Fruit fly (Drosophila melanogaster) whole organism, embryonic: ENCODE results near the gene CG17549.

Experiments
- B-H1 ChIP-seq: fragments of 200-800 bp; sonication (Bioruptor generic); IDR thresholded peaks from 3 replicates; pipeline ENCODE4 v1.3.6; 2022; ENCODE audit warnings: missing biosample characterization, missing genetic modification characterization
- Bteb2 ChIP-seq: fragments of 200-800 bp; sonication (Bioruptor generic); optimal IDR thresholded peaks from 2 replicates; lab custom pipeline; 2016; ENCODE audit warnings: missing biosample characterization, missing genetic modification characterization
- CG10274 ChIP-seq: fragments of 200-800 bp; sonication (Bioruptor generic); optimal IDR thresholded peaks from 3 replicates; lab custom pipeline; 2017; ENCODE audit warnings: missing biosample characterization, mild to moderate bottlenecking, missing genetic modification characterization
- CG11093 ChIP-seq: fragments of 200-800 bp; sonication (Bioruptor generic); IDR thresholded peaks from 3 replicates; pipeline ENCODE4 v1.3.6; 2022; ENCODE audit warnings: missing biosample characterization, missing genetic modification characterization
- CG11456 ChIP-seq: fragments of 200-800 bp; sonication (Bioruptor generic); IDR thresholded peaks from 3 replicates; pipeline ENCODE4 v1.3.6; 2022; ENCODE audit warnings: missing biosample characterization, missing genetic modification characterization
- CG12236 ChIP-seq: fragments of 200-800 bp; sonication (Bioruptor generic); optimal IDR thresholded peaks from 2 replicates; lab custom pipeline; 2016; ENCODE audit warnings: missing biosample characterization, missing genetic modification characterization
- CG12659 ChIP-seq: fragments of 200-800 bp; sonication (Bioruptor generic); optimal IDR thresholded peaks from 3 replicates; lab custom pipeline; 2017; ENCODE audit warnings: mild to moderate bottlenecking, missing biosample characterization, missing genetic modification reagents, missing genetic modification characterization
- CG12769 ChIP-seq: fragments of 200-800 bp; sonication (Bioruptor generic); optimal IDR thresholded peaks from 2 replicates; lab custom pipeline; 2019; ENCODE audit warnings: missing biosample characterization, mild to moderate bottlenecking, missing genetic modification characterization, moderate library complexity
- CG13123 ChIP-seq: fragments of 200-800 bp; sonication (Bioruptor generic); optimal IDR thresholded peaks from 2 replicates; lab custom pipeline; 2016; ENCODE audit warnings: missing biosample characterization, missing genetic modification characterization
- CG13624 ChIP-seq: fragments of 200-800 bp; sonication (Bioruptor generic); optimal IDR thresholded peaks from 2 replicates; lab custom pipeline; 2016; ENCODE audit warnings: missing biosample characterization, missing genetic modification characterization
- CG14965 ChIP-seq: fragments of 200-800 bp; sonication (Bioruptor generic); optimal IDR thresholded peaks from 2 replicates; lab custom pipeline; 2016; ENCODE audit warnings: missing biosample characterization, missing genetic modification characterization, borderline replicate concordance
- CG17328 ChIP-seq: fragments of 200-800 bp; sonication (Bioruptor generic); IDR thresholded peaks from 2 replicates; pipeline ENCODE4 v1.3.6; 2022; ENCODE audit warnings: missing biosample characterization, missing genetic modification characterization
- CG18764 ChIP-seq: fragments of 200-800 bp; sonication (Bioruptor generic); optimal IDR thresholded peaks from 3 replicates; lab custom pipeline; 2016; ENCODE audit warnings: missing biosample characterization, missing genetic modification characterization
- CG2889 ChIP-seq: fragments of 200-800 bp; sonication (Bioruptor generic); IDR thresholded peaks from 3 replicates; pipeline ENCODE4 v1.3.6; 2022; ENCODE audit warnings: missing biosample characterization, missing genetic modification characterization
- CG3726 ChIP-seq: fragments of 200-800 bp; sonication (Bioruptor generic); IDR thresholded peaks from 3 replicates; pipeline ENCODE4, ENCODE4 v1.3.6; 2022; ENCODE audit warnings: missing biosample characterization, missing genetic modification characterization
- CG5245 ChIP-seq: fragments of 200-800 bp; sonication (Bioruptor generic); optimal IDR thresholded peaks from 3 replicates; lab custom pipeline; 2016; ENCODE audit warnings: missing biosample characterization, missing genetic modification characterization
- CG6813 ChIP-seq: fragments of 200-800 bp; sonication (Bioruptor generic); optimal IDR thresholded peaks from 2 replicates; lab custom pipeline; 2017; ENCODE audit warnings: missing biosample characterization, missing genetic modification characterization, mild to moderate bottlenecking, moderate library complexity, missing genetic modification reagents
- CG6854 ChIP-seq: fragments of 200-800 bp; sonication (Bioruptor generic); optimal IDR thresholded peaks from 3 replicates; lab custom pipeline; 2017; ENCODE audit warnings: missing biosample characterization, mild to moderate bottlenecking, missing genetic modification characterization
- CG7372 ChIP-seq: fragments of 200-800 bp; sonication (Bioruptor generic); IDR thresholded peaks from 2 replicates; pipeline ENCODE4 v1.3.6; 2022; ENCODE audit warnings: missing biosample characterization, missing genetic modification characterization
- CG7839 ChIP-seq: fragments of 200-800 bp; sonication (Bioruptor generic); optimal IDR thresholded peaks from 3 replicates; lab custom pipeline; 2018; ENCODE audit warnings: missing biosample characterization, mild to moderate bottlenecking, missing genetic modification characterization, moderate library complexity
- CG7963 ChIP-seq: fragments of 200-800 bp; sonication (Bioruptor generic); IDR thresholded peaks from 3 replicates; pipeline ENCODE4 v1.3.6; 2022; ENCODE audit warnings: missing biosample characterization, missing genetic modification characterization; ENCODE audit not compliant: partially characterized antibody
- D ChIP-seq, 2 experiments: fragments of 200-800 bp in 1 of 2; fragments of >200 bp in 1 of 2; sonication (Bioruptor generic) in 1 of 2; optimal IDR thresholded peaks; 2 replicates in 1 of 2; 3 replicates in 1 of 2; lab custom pipeline; 2017; ENCODE audit warnings: mild to moderate bottlenecking in 1 of 2, missing biosample characterization in 1 of 2, missing genetic modification characterization in 1 of 2, missing genetic modification reagents in 1 of 2
- Dad ChIP-seq: fragments of 200-800 bp; sonication (Bioruptor generic); optimal IDR thresholded peaks from 3 replicates; lab custom pipeline; 2016; ENCODE audit warnings: missing biosample characterization, missing genetic modification characterization
- Dp ChIP-seq: fragments of 200-800 bp; sonication (Bioruptor generic); optimal IDR thresholded peaks from 2 replicates; lab custom pipeline; 2018; ENCODE audit warnings: missing biosample characterization, mild to moderate bottlenecking, missing genetic modification characterization, moderate library complexity
- Fer1 ChIP-seq: fragments of 200-800 bp; sonication (Bioruptor generic); optimal IDR thresholded peaks from 2 replicates; lab custom pipeline; 2017; ENCODE audit warnings: missing biosample characterization, mild to moderate bottlenecking, missing genetic modification characterization
- Hr78 ChIP-seq, 2 experiments: fragments of 200-800 bp in 1 of 2; fragments of >200 bp in 1 of 2; sonication (Bioruptor generic) in 1 of 2; optimal IDR thresholded peaks; 2 replicates each; lab custom pipeline; 2017 to 2019; ENCODE audit warnings: missing biosample characterization in 2 of 2, missing genetic modification characterization in 2 of 2, mild to moderate bottlenecking in 1 of 2, moderate library complexity in 1 of 2
- Meics ChIP-seq: fragments of 200-800 bp; sonication (Bioruptor generic); optimal IDR thresholded peaks from 2 replicates; lab custom pipeline; 2017; ENCODE audit warnings: missing biosample characterization, mild to moderate bottlenecking, missing genetic modification characterization
- Mes4 ChIP-seq: fragments of 200-800 bp; sonication (Bioruptor generic); optimal IDR thresholded peaks from 2 replicates; lab custom pipeline; 2016; ENCODE audit warnings: missing biosample characterization, missing genetic modification characterization
- Pdp1 ChIP-seq, 2 experiments: fragments of 200-800 bp; sonication (Bioruptor generic); optimal IDR thresholded peaks; 3 replicates each; lab custom pipeline; 2016; ENCODE audit warnings: missing biosample characterization in 2 of 2, missing genetic modification characterization in 2 of 2, mild to moderate bottlenecking in 1 of 2, moderate library complexity in 1 of 2
- Sin3A ChIP-seq: fragments of >200 bp; optimal IDR thresholded peaks from 2 replicates; lab custom pipeline; 2018
- Xrp1 ChIP-seq: fragments of 200-800 bp; sonication (Bioruptor generic); IDR thresholded peaks from 2 replicates; pipeline ENCODE4 v1.3.6; 2022; ENCODE audit warnings: missing biosample characterization, missing genetic modification characterization
- ash1 ChIP-seq: fragments of 200-800 bp; sonication (Bioruptor generic); optimal IDR thresholded peaks from 2 replicates; lab custom pipeline; 2018; ENCODE audit warnings: missing biosample characterization, mild to moderate bottlenecking, missing genetic modification characterization
- bcd ChIP-seq: fragments of 200-800 bp; sonication (Bioruptor generic); optimal IDR thresholded peaks from 2 replicates; lab custom pipeline; 2017; ENCODE audit warnings: missing biosample characterization, mild to moderate bottlenecking, missing genetic modification characterization
- cad ChIP-seq: fragments of >200 bp; optimal IDR thresholded peaks from 2 replicates; lab custom pipeline; 2017; ENCODE audit warnings: missing biosample characterization, missing genetic modification characterization
- chn ChIP-seq: fragments of 200-800 bp; sonication (Bioruptor generic); optimal IDR thresholded peaks from 2 replicates; lab custom pipeline; 2016; ENCODE audit warnings: missing biosample characterization, missing genetic modification characterization
- dm ChIP-seq: fragments of 200-800 bp; sonication (Bioruptor generic); optimal IDR thresholded peaks from 3 replicates; lab custom pipeline; 2016; ENCODE audit warnings: missing biosample characterization, missing genetic modification characterization
- exex ChIP-seq: fragments of 200-800 bp; sonication (Bioruptor generic); optimal IDR thresholded peaks from 4 replicates; lab custom pipeline; 2018; ENCODE audit warnings: missing biosample characterization, mild to moderate bottlenecking, missing genetic modification characterization, moderate library complexity
- gro ChIP-seq: fragments of 200-800 bp; sonication (Bioruptor generic); optimal IDR thresholded peaks from 2 replicates; lab custom pipeline; 2016; ENCODE audit warnings: missing biosample characterization, missing genetic modification characterization
- hkb ChIP-seq, 2 experiments: fragments of 200-800 bp in 1 of 2; fragments of >200 bp in 1 of 2; sonication (Bioruptor generic) in 1 of 2; IDR thresholded peaks in 1 of 2; optimal IDR thresholded peaks in 1 of 2; 2 replicates each; pipeline versions ENCODE4 v1.3.6 to Lab custom; 2017 to 2022; ENCODE audit warnings: missing biosample characterization in 1 of 2, missing genetic modification characterization in 1 of 2
- hth ChIP-seq: fragments of >200 bp; optimal IDR thresholded peaks from 2 replicates; lab custom pipeline; 2017; ENCODE audit warnings: inconsistent platforms
- inv ChIP-seq: fragments of 200-800 bp; sonication (Bioruptor generic); IDR thresholded peaks from 2 replicates; pipeline ENCODE4 v1.3.6; 2022; ENCODE audit warnings: missing biosample characterization, missing genetic modification characterization; ENCODE audit not compliant: partially characterized antibody
- lab ChIP-seq: fragments of 200-800 bp; sonication (Bioruptor generic); optimal IDR thresholded peaks from 3 replicates; lab custom pipeline; 2017; ENCODE audit warnings: missing biosample characterization, missing genetic modification characterization, mild to moderate bottlenecking, moderate library complexity, missing genetic modification reagents
- mirr ChIP-seq: fragments of 200-800 bp; sonication (Bioruptor generic); optimal IDR thresholded peaks from 3 replicates; lab custom pipeline; 2018; ENCODE audit warnings: missing biosample characterization, mild to moderate bottlenecking, missing genetic modification characterization
- psq ChIP-seq: fragments of 200-800 bp; sonication (Bioruptor generic); optimal IDR thresholded peaks from 2 replicates; lab custom pipeline; 2017; ENCODE audit warnings: missing biosample characterization, missing genetic modification characterization
- schlank ChIP-seq: fragments of 200-800 bp; sonication (Bioruptor generic); optimal IDR thresholded peaks from 2 replicates; lab custom pipeline; 2018; ENCODE audit warnings: missing biosample characterization, mild to moderate bottlenecking, missing genetic modification characterization
- scrt ChIP-seq: fragments of 200-800 bp; sonication (Bioruptor generic); optimal IDR thresholded peaks from 2 replicates; lab custom pipeline; 2018; ENCODE audit warnings: missing biosample characterization, mild to moderate bottlenecking, missing genetic modification characterization, moderate library complexity
- sd ChIP-seq: fragments of 200-800 bp; sonication (Bioruptor generic); optimal IDR thresholded peaks from 3 replicates; lab custom pipeline; 2018; ENCODE audit warnings: missing biosample characterization, mild to moderate bottlenecking, missing genetic modification characterization, moderate library complexity
- sima ChIP-seq: fragments of 200-800 bp; sonication (Bioruptor generic); optimal IDR thresholded peaks from 2 replicates; lab custom pipeline; 2016; ENCODE audit warnings: missing biosample characterization, missing genetic modification characterization
- so ChIP-seq: fragments of 200-800 bp; sonication (Bioruptor generic); IDR thresholded peaks from 3 replicates; pipeline ENCODE4 v1.3.6; 2022; ENCODE audit warnings: missing biosample characterization, missing genetic modification characterization
- tx ChIP-seq: fragments of 200-800 bp; sonication (Bioruptor generic); optimal IDR thresholded peaks from 2 replicates; lab custom pipeline; 2016; ENCODE audit warnings: missing biosample characterization, missing genetic modification characterization
- vnd ChIP-seq: fragments of 200-800 bp; sonication (Bioruptor generic); IDR thresholded peaks from 3 replicates; pipeline ENCODE4 v1.3.6; 2022; ENCODE audit warnings: missing biosample characterization, missing genetic modification characterization; ENCODE audit not compliant: partially characterized antibody

The CG17549 gene

DNA sequence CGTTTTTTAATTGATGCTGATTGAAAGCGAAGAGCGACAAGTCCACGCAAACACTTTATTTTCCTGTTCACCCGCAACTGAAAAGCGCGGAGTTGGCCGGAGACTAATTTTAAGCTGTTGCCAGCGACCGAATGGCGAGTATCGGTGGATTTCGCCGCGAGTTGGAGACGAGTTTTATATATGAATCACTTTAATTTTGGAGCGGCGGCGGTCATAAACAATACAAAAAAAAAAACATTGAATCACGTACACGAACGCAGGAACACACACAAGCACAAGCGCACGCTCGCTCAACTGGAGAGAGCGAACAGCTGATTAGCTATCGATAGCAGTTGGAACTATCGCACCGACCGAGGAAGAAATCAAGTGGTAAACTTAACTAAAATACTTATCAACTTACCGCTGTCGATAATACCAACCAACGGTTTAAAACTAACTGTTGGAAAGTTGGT lies 36.5 kb upstream of the CG17549 start, which contains the start of gene Pax (continued):
- TF ChIP-seq gro (GFP tag; lab: Kevin White, UChicago) (no peak), CG7963 (peak; percentile 90), CG7372 (GFP tag; lab: Robert Waterston, UW) (no peak), psq (GFP tag; lab: Kevin White, UChicago) (no peak), CG6854 (GFP tag; lab: Kevin White, UChicago) (no peak), schlank (tag; lab: Kevin White, UChicago) (no peak), Fer1 (GFP tag; lab: Kevin White, UChicago) (no peak), CG3726 (GFP tag; lab: Robert Waterston, UW) (no peak), CG10274 (GFP tag; lab: Kevin White, UChicago) (no peak), B-H1 (GFP tag; lab: Robert Waterston, UW) (no peak), sd (peak; percentile 46), so (no peak), Meics (no peak), Mes4 (GFP tag; lab: Kevin White, UChicago) (no peak), CG12659 (peak; percentile 60), CG12769 (no peak), CG6813 (GFP tag; lab: Kevin White, UChicago) (no peak), Pdp1 (GFP tag; optimal IDR thresholded peaks at IDR 0.05; lab: Kevin White, UChicago) (no peak), Xrp1 (no peak), tx (GFP tag; lab: Kevin White, UChicago) (no peak), ash1 (GFP tag; lab: Kevin White, UChicago) (no peak), dm (GFP tag; lab: Kevin White, UChicago) (no peak), scrt (no peak), CG7839 (tag; lab: Kevin White, UChicago) (no peak), Sin3A (peak; percentile 34), CG14965 (GFP tag; lab: Kevin White, UChicago) (no peak), bcd (GFP tag; lab: Kevin White, UChicago) (no peak), Dp (GFP tag; lab: Kevin White, UChicago) (peak; percentile 67), CG17328 (GFP tag; lab: Robert Waterston, UW) (no peak), D (optimal IDR thresholded peaks at IDR 0.05; lab: Kevin White, UChicago) (no peak), D (GFP tag; optimal IDR thresholded peaks at IDR 0.05; lab: Kevin White, UChicago) (no peak), exex (tag; lab: Kevin White, UChicago) (no peak), chn (GFP tag; lab: Kevin White, UChicago) (no peak), inv (GFP tag; lab: Robert Waterston, UW) (peak; percentile 93), CG13123 (GFP tag; lab: Kevin White, UChicago) (no peak), mirr (GFP tag; lab: Kevin White, UChicago) (no peak), cad (GFP tag; lab: Kevin White, UChicago) (no peak), vnd (peak; percentile 86), Hr78 (GFP tag; optimal IDR thresholded peaks at IDR 0.05; lab: Kevin White, UChicago) (no peak), Bteb2 (GFP tag; lab: Kevin White, UChicago) (no peak), CG5245 (GFP tag; lab: Kevin White, UChicago) (no peak), CG18764 (GFP tag; lab: Kevin White, UChicago) (no peak), lab (GFP tag; lab: Kevin White, UChicago) (no peak), CG13624 (GFP tag; lab: Kevin White, UChicago) (no peak), sima (GFP tag; lab: Kevin White, UChicago) (no peak), CG11093 (GFP tag; lab: Robert Waterston, UW) (no peak), CG2889 (GFP tag; lab: Robert Waterston, UW) (no peak), CG12236 (no peak), CG11456 (GFP tag; lab: Robert Waterston, UW) (no peak), Dad (GFP tag; lab: Kevin White, UChicago) (no peak), hth (lab: Kevin White, UChicago) (no peak), hkb (optimal IDR thresholded peaks at IDR 0.05; lab: Kevin White, UChicago) (no peak), hkb (GFP tag; IDR thresholded peaks at IDR 0.05; lab: Robert Waterston, UW) (no peak)
